Fruit fly (Drosophila melanogaster): ENCODE measurements around the gene MEP-1.
A peak's percentile ranks its signal among the peaks of the same experiment; 100 is the strongest.

MEP-1 gene

dm6 chr3L:2631406-2631805 lies at the start of gene MEP-1, which contains the start of gene CG42245 (continued):
- TF ChIP-seq Hr4 (GFP tag; optimal IDR thresholded peaks at IDR 0.05) (peak; percentile 57), CG6276 (GFP tag; optimal IDR thresholded peaks at IDR 0.05) (no peak), OdsH (GFP tag; optimal IDR thresholded peaks at IDR 0.05) (peak; percentile 61), CG3919 (GFP tag; optimal IDR thresholded peaks at IDR 0.05) (peak; percentile 66), CG11902 (GFP tag; optimal IDR thresholded peaks at IDR 0.05) (no peak), vri (GFP tag; optimal IDR thresholded peaks at IDR 0.05) (peak; percentile 67), Sox14 (GFP tag; optimal IDR thresholded peaks at IDR 0.05) (peak; percentile 57), CG8319 (GFP tag; optimal IDR thresholded peaks at IDR 0.05) (peak; percentile 29)

dm6 chr3L:2581857-2582256 lies 49.7 kb upstream of the MEP-1 start:
- TF ChIP-seq svp (GFP tag), result no peak
- TF ChIP-seq CG8319 (GFP tag; optimal IDR thresholded peaks at IDR 0.05), result no peak
- TF ChIP-seq CG6808 (GFP tag; optimal IDR thresholded peaks at IDR 0.05), result no peak
- TF ChIP-seq CG8119 (GFP tag; IDR thresholded peaks at IDR 0.05), result peak; percentile 26; the same call in 1 of the 3 replicates
- no peak for TF ChIP-seq Blimp-1 (GFP tag; optimal IDR thresholded peaks at IDR 0.05)
- peak; percentile 24 for TF ChIP-seq CG4318 (GFP tag; optimal IDR thresholded peaks at IDR 0.05)
- peak; percentile 77 for TF ChIP-seq eg (GFP tag; IDR thresholded peaks at IDR 0.05)
- no peak for TF ChIP-seq CG11902 (GFP tag; optimal IDR thresholded peaks at IDR 0.05)
- TF ChIP-seq Eip78C (GFP tag), result peak; percentile 71
- TF ChIP-seq Ets21C (GFP tag; optimal IDR thresholded peaks at IDR 0.05), result no peak
- TF ChIP-seq CG11762 (GFP tag; optimal IDR thresholded peaks at IDR 0.05; ENCODE audit: insufficient read depth), result no peak
- TF ChIP-seq OdsH (GFP tag; optimal IDR thresholded peaks at IDR 0.05), result no peak
- peak; percentile 71 for TF ChIP-seq CG15336 (GFP tag; IDR thresholded peaks at IDR 0.05)
- TF ChIP-seq CG6163 (GFP tag; IDR thresholded peaks at IDR 0.05), result no peak
- no peak for TF ChIP-seq Gug (GFP tag; IDR thresholded peaks at IDR 0.05)
- TF ChIP-seq vri (GFP tag; optimal IDR thresholded peaks at IDR 0.05), result no peak
- TF ChIP-seq Smox (GFP tag; optimal IDR thresholded peaks at IDR 0.05), result no peak
- no peak for TF ChIP-seq Lpt (GFP tag; optimal IDR thresholded peaks at IDR 0.05)
- no peak for TF ChIP-seq spab (GFP tag; optimal IDR thresholded peaks at IDR 0.05)

- TF ChIP-seq CG6276 (GFP tag; optimal IDR thresholded peaks at IDR 0.05) (peak; percentile 79), CG11294 (GFP tag; IDR thresholded peaks at IDR 0.05) (peak; percentile 74), CG16779 (tag; optimal IDR thresholded peaks at IDR 0.05) (peak; percentile 26), dac (GFP tag; optimal IDR thresholded peaks at IDR 0.05) (peak; percentile 41), fd59A (GFP tag; optimal IDR thresholded peaks at IDR 0.05) (peak; percentile 6), eg (GFP tag; IDR thresholded peaks at IDR 0.05) (peak; percentile 93), CG8119 (GFP tag; IDR thresholded peaks at IDR 0.05) (peak; percentile 81), CG11762 (GFP tag; optimal IDR thresholded peaks at IDR 0.05; ENCODE audit: insufficient read depth) (peak; percentile 18), CG6163 (GFP tag; IDR thresholded peaks at IDR 0.05) (peak; percentile 82), CG1621 (tag; optimal IDR thresholded peaks at IDR 0.05) (no peak), CG4318 (GFP tag; optimal IDR thresholded peaks at IDR 0.05) (no peak), CG32006 (GFP tag; optimal IDR thresholded peaks at IDR 0.05) (peak; percentile 71), Ets96B (tag; optimal IDR thresholded peaks at IDR 0.05) (peak; percentile 64), spab (GFP tag; optimal IDR thresholded peaks at IDR 0.05) (peak; percentile 15), Eip78C (GFP tag) (peak; percentile 80), Ets21C (GFP tag; optimal IDR thresholded peaks at IDR 0.05) (no peak), CG3919 (GFP tag; optimal IDR thresholded peaks at IDR 0.05) (peak; percentile 67), pdm3 (GFP tag; optimal IDR thresholded peaks at IDR 0.05) (peak; percentile 29), Eip75B (GFP tag; optimal IDR thresholded peaks at IDR 0.05) (peak; percentile 31), lz (GFP tag; optimal IDR thresholded peaks at IDR 0.05) (no peak), CG15336 (GFP tag; IDR thresholded peaks at IDR 0.05) (peak; percentile 84), Sox102F (GFP tag; optimal IDR thresholded peaks at IDR 0.05) (no peak), OdsH (GFP tag; optimal IDR thresholded peaks at IDR 0.05) (peak; percentile 40), Gug (GFP tag; IDR thresholded peaks at IDR 0.05) (peak; percentile 72), Hr4 (GFP tag; optimal IDR thresholded peaks at IDR 0.05) (peak; percentile 74)
Observed at dm6 chr3L:2582290-2582689, 49.2 kb upstream of the MEP-1 start.
